Fruit fly (Drosophila melanogaster) whole organism: ENCODE measurements around the gene mRRF2.

Source experiments
- Dll ChIP-seq: fragments of >200 bp; optimal IDR thresholded peaks from 2 replicates; lab custom pipeline; 2017
- EcR ChIP-seq, 2 experiments: fragments of >200 bp; optimal IDR thresholded peaks; 2 replicates each; lab custom pipeline; 2017; ENCODE audit warnings: missing biosample characterization in 2 of 2, missing genetic modification characterization in 2 of 2, missing genetic modification reagents in 2 of 2
- pan ChIP-seq: fragments of >200 bp; optimal IDR thresholded peaks from 2 replicates; lab custom pipeline; 2017
- psq ChIP-seq: fragments of >200 bp; optimal IDR thresholded peaks from 2 replicates; lab custom pipeline; 2017
- usp ChIP-seq: fragments of >200 bp; optimal IDR thresholded peaks from 2 replicates; lab custom pipeline; 2017; ENCODE audit warnings: missing biosample characterization, missing genetic modification characterization, mixed read lengths

- no peak for TF ChIP-seq psq
- TF ChIP-seq pan (lab: Kevin White, UChicago): no peak
- no peak for TF ChIP-seq Dll (lab: Kevin White, UChicago)
- no peak for TF ChIP-seq EcR (GFP tag; optimal IDR thresholded peaks at IDR 0.05; lab: Kevin White, UChicago)
- TF ChIP-seq usp: no peak
Observed at dm6 chr3R:22625514-22626333, 12.2 kb downstream of the mRRF2 start.
